Fruit fly (Drosophila melanogaster) whole organism, pupa: ENCODE results near the gene CG9988.

Source experiments
- CG10348 ChIP-seq: fragments of 200-800 bp; sonication (Bioruptor generic); IDR thresholded peaks from 2 replicates; pipeline ENCODE4 v1.3.6; 2022; ENCODE audit warnings: missing biosample characterization, missing genetic modification characterization
- CG12605 ChIP-seq: fragments of 200-800 bp; sonication (Bioruptor generic); IDR thresholded peaks from 2 replicates; pipeline ENCODE4 v1.3.6; 2022; ENCODE audit warnings: missing biosample characterization, missing genetic modification characterization
- CG14655 ChIP-seq: fragments of 200-800 bp; sonication (Bioruptor generic); optimal IDR thresholded peaks from 3 replicates; lab custom pipeline; 2017; ENCODE audit warnings: mild to moderate bottlenecking, missing biosample characterization, missing genetic modification reagents, missing genetic modification characterization
- CG17806 ChIP-seq: fragments of 200-800 bp; sonication (Bioruptor generic); optimal IDR thresholded peaks from 2 replicates; lab custom pipeline; 2018; ENCODE audit warnings: missing biosample characterization, mild to moderate bottlenecking, missing genetic modification characterization, moderate library complexity
- CG32121 ChIP-seq: fragments of 200-800 bp; sonication (Bioruptor generic); IDR thresholded peaks from 2 replicates; pipeline ENCODE4 v1.3.6; 2022; ENCODE audit warnings: missing biosample characterization, missing genetic modification characterization
- CG34367 ChIP-seq: fragments of 200-800 bp; sonication (Bioruptor generic); optimal IDR thresholded peaks from 2 replicates; lab custom pipeline; 2018; ENCODE audit warnings: missing biosample characterization, mild to moderate bottlenecking, missing genetic modification characterization
- CG9948 ChIP-seq: fragments of 200-800 bp; sonication (Bioruptor generic); optimal IDR thresholded peaks from 2 replicates; lab custom pipeline; 2018; ENCODE audit warnings: missing biosample characterization, mild to moderate bottlenecking, missing genetic modification characterization, moderate library complexity
- D1 ChIP-seq: fragments of 200-800 bp; sonication (Bioruptor generic); optimal IDR thresholded peaks from 2 replicates; lab custom pipeline; 2018; ENCODE audit warnings: missing biosample characterization, mild to moderate bottlenecking, missing genetic modification characterization, moderate library complexity
- EcR ChIP-seq: fragments of 200-800 bp; sonication (Bioruptor generic); optimal IDR thresholded peaks from 3 replicates; lab custom pipeline; 2019; ENCODE audit warnings: missing biosample characterization, missing genetic modification characterization, mild to moderate bottlenecking, moderate library complexity, missing genetic modification reagents
- Pif1A ChIP-seq: fragments of 200-800 bp; sonication (Bioruptor generic); optimal IDR thresholded peaks from 3 replicates; lab custom pipeline; 2016; ENCODE audit warnings: missing biosample characterization, missing genetic modification characterization
- Snoo ChIP-seq: fragments of 200-800 bp; sonication (Bioruptor generic); optimal IDR thresholded peaks from 3 replicates; lab custom pipeline; 2017; ENCODE audit warnings: missing biosample characterization, mild to moderate bottlenecking, missing genetic modification characterization, inconsistent platforms
- fd96Ca ChIP-seq: fragments of 200-800 bp; sonication (Bioruptor generic); IDR thresholded peaks from 3 replicates; pipeline ENCODE4 v1.3.6; 2022; ENCODE audit warnings: missing biosample characterization, missing genetic modification characterization
- gl ChIP-seq: fragments of 200-800 bp; sonication (Bioruptor generic); optimal IDR thresholded peaks from 2 replicates; lab custom pipeline; 2018; ENCODE audit warnings: missing biosample characterization, mild to moderate bottlenecking, missing genetic modification characterization
- rn ChIP-seq: fragments of 200-800 bp; sonication (Bioruptor generic); IDR thresholded peaks from 2 replicates; pipeline ENCODE4 v1.3.6; 2022; ENCODE audit warnings: missing biosample characterization, missing genetic modification characterization

DNA sequence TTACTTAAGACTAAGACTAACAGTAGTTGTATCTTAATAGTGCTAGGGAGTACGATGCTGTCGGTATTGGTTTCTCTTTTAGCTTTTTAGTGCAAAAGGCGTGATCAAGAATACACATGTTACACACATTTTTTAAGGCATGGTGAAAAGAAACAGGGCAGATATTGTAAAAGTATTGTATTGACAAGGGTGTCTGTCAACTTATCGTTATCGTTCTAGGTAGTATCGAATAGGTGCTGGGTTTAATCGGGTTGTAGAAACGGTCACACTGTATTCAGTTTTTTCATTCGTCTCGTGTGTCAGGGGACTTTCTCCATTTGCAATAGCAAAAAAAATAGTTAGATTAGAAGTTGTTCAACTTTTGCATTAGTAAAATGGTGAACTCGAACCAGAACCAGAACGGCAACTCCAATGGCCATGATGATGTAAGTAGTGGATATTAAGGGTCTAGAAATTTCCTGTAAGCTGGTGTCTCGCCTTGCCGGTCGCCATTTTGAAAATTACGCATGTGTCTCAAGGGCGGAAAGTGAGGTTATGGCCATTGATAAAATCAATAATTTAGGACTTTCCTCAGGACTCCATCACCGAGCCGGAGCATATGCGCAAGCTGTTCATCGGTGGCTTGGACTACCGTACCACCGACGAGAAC, 35.9 kb upstream of the CG9988 start:
- TF ChIP-seq Snoo (no peak), CG9948 (no peak), CG34367 (tag; lab: Kevin White, UChicago) (no peak), CG17806 (tag; lab: Kevin White, UChicago) (no peak), D1 (tag; lab: Kevin White, UChicago) (no peak), fd96Ca (GFP tag; lab: Robert Waterston, UW) (0 out of 3 replicates have a peak, but pooled peaks have one; percentile 16), CG12605 (GFP tag; lab: Robert Waterston, UW) (no peak), CG32121 (GFP tag; lab: Robert Waterston, UW) (0 out of 2 replicates have a peak, but pooled peaks have one; percentile 15), gl (tag; lab: Kevin White, UChicago) (no peak), EcR (GFP tag; lab: Kevin White, UChicago) (peak; percentile 5), CG14655 (GFP tag; lab: Kevin White, UChicago) (no peak), rn (GFP tag; lab: Robert Waterston, UW) (no peak), CG10348 (GFP tag; lab: Robert Waterston, UW) (no peak), Pif1A (GFP tag; lab: Kevin White, UChicago) (no peak)
